Worm (Caenorhabditis elegans): ENCODE data around the gene Y54G9A.5.

Y54G9A.5 gene

ce11 chrII:13737751-13738525 is 15.1 kb downstream of the Y54G9A.5 start:
- TF ChIP-seq dve-1 (tag; optimal IDR thresholded peaks at IDR 0.05; ENCODE audit: insufficient read depth) (peak; percentile 77), hlh-11 (tag; optimal IDR thresholded peaks at IDR 0.05) (peak; percentile 87), mes-2 (tag; optimal IDR thresholded peaks at IDR 0.05; ENCODE audit: poor library complexity, severe bottlenecking) (peak; percentile 29), zfp-2 (tag; optimal IDR thresholded peaks at IDR 0.05) (no peak), nhr-102 (tag; optimal IDR thresholded peaks at IDR 0.05) (peak; percentile 61), daf-16 (GFP tag; optimal IDR thresholded peaks at IDR 0.05) (no peak), daf-16 (tag; optimal IDR thresholded peaks at IDR 0.05) (peak; percentile 99), nhr-237 (tag; optimal IDR thresholded peaks at IDR 0.05) (no peak), F49E8.2 (tag; optimal IDR thresholded peaks at IDR 0.05; ENCODE audit: borderline replicate concordance) (no peak), lsy-2 (tag; optimal IDR thresholded peaks at IDR 0.05) (peak in 1 of 2 experiments; percentile 1), dmd-6 (GFP tag; IDR thresholded peaks at IDR 0.05) (peak; percentile 61), ces-1 (GFP tag; optimal IDR thresholded peaks at IDR 0.05) (no peak), mdl-1 (tag; optimal IDR thresholded peaks at IDR 0.05) (peak in 1 of 2 experiments; percentile 68), aha-1 (tag) (peak; percentile 42), lin-1 (GFP tag; IDR thresholded peaks at IDR 0.05) (0 out of 2 replicates have a peak, but pooled peaks have one; percentile 12), nhr-42 (GFP tag; IDR thresholded peaks at IDR 0.05) (0 out of 2 replicates have a peak, but pooled peaks have one; percentile 51), mxl-2 (GFP tag; conservative IDR thresholded peaks at IDR 0.05) (no peak), nhr-28 (tag; optimal IDR thresholded peaks at IDR 0.05) (peak; percentile 67), lin-29 (GFP tag; IDR thresholded peaks at IDR 0.05) (no peak), hlh-30 (tag; optimal IDR thresholded peaks at IDR 0.05; ENCODE audit: insufficient read depth) (peak; percentile 23), nhr-48 (tag; optimal IDR thresholded peaks at IDR 0.05) (peak; percentile 51), D1046.2 (GFP tag; IDR thresholded peaks at IDR 0.05) (no peak), Y105C5A.15 (GFP tag; IDR thresholded peaks at IDR 0.05) (no peak), nhr-25 (tag; optimal IDR thresholded peaks at IDR 0.05; ENCODE audit: borderline replicate concordance, insufficient read depth) (no peak), hif-1 (tag; optimal IDR thresholded peaks at IDR 0.05) (peak in 1 of 2 experiments; percentile 22), pqm-1 (tag; optimal IDR thresholded peaks at IDR 0.05) (peak; percentile 10), unc-62 (GFP tag; optimal IDR thresholded peaks at IDR 0.05 in 1 of 2) (no peak), unc-62 (tag; optimal IDR thresholded peaks at IDR 0.05) (no peak), nhr-77 (tag; optimal IDR thresholded peaks at IDR 0.05) (peak; percentile 84), nhr-111 (GFP tag; optimal IDR thresholded peaks at IDR 0.05) (no peak), php-3 (GFP tag; IDR thresholded peaks at IDR 0.05) (peak; percentile 39; the same call in 1 of the 2 replicates), mxl-3 (GFP tag; optimal IDR thresholded peaks at IDR 0.05) (peak; percentile 52)

ce11 chrII:13739423-13739822 is 16.6 kb downstream of the Y54G9A.5 start:
- TF ChIP-seq zfp-2 (tag; optimal IDR thresholded peaks at IDR 0.05), result no peak
- TF ChIP-seq aha-1 (tag), result peak; percentile 83

ce11 chrII:13741449-13741848 is 18.6 kb downstream of the Y54G9A.5 start, which contains the start of gene mig-14:
mig-14 (plus strand) TSS chrII:13741738.
- TF ChIP-seq aha-1 (tag) (peak; percentile 20), dve-1 (tag; optimal IDR thresholded peaks at IDR 0.05; ENCODE audit: insufficient read depth) (no peak), Y5F2A.4 (GFP tag; optimal IDR thresholded peaks at IDR 0.05) (no peak)

- TF ChIP-seq dmd-6 (GFP tag; IDR thresholded peaks at IDR 0.05) (no peak), gei-8 (GFP tag; optimal IDR thresholded peaks at IDR 0.05) (no peak), skn-1 (tag; optimal IDR thresholded peaks at IDR 0.05) (no peak), snpc-1.2 (GFP tag; IDR thresholded peaks at IDR 0.05) (no peak), ceh-82 (tag; optimal IDR thresholded peaks at IDR 0.05) (no peak), lin-13 (GFP tag; optimal IDR thresholded peaks at IDR 0.05) (no peak), saeg-2 (GFP tag; IDR thresholded peaks at IDR 0.05) (no peak), aha-1 (tag) (peak; percentile 83), unc-62 (GFP tag; optimal IDR thresholded peaks at IDR 0.05 in 1 of 2) (peak in 1 of 2 experiments; percentile 34), unc-62 (tag; optimal IDR thresholded peaks at IDR 0.05) (no peak), lin-15B (tag; optimal IDR thresholded peaks at IDR 0.05) (no peak), php-3 (GFP tag; IDR thresholded peaks at IDR 0.05) (no peak), nhr-28 (tag; optimal IDR thresholded peaks at IDR 0.05) (no peak), D1046.2 (GFP tag; IDR thresholded peaks at IDR 0.05) (no peak), nhr-25 (tag; optimal IDR thresholded peaks at IDR 0.05; ENCODE audit: borderline replicate concordance, insufficient read depth) (no peak), ceh-44 (GFP tag; IDR thresholded peaks at IDR 0.05) (no peak), nhr-6 (tag; optimal IDR thresholded peaks at IDR 0.05) (no peak), ctbp-1 (GFP tag; IDR thresholded peaks at IDR 0.05) (no peak)
Measured at ce11 chrII:13750128-13750527, 27.3 kb downstream of the Y54G9A.5 start.
